Fruit fly (Drosophila melanogaster): ENCODE measurements around the gene Rph.

Rph gene

dm6 chrX:10738835-10739371 lies 18.6 kb downstream of the Rph start (continued):
- TF ChIP-seq B-H2 (GFP tag; optimal IDR thresholded peaks at IDR 0.05) (no peak), CG4707 (GFP tag; optimal IDR thresholded peaks at IDR 0.05) (peak; percentile 9), CrebB (tag; optimal IDR thresholded peaks at IDR 0.05) (peak; percentile 19), chif (GFP tag; optimal IDR thresholded peaks at IDR 0.05) (no peak), CG17359 (tag; optimal IDR thresholded peaks at IDR 0.05) (peak; percentile 53), mirr (GFP tag; optimal IDR thresholded peaks at IDR 0.05) (peak; percentile 4), CG13287 (GFP tag; IDR thresholded peaks at IDR 0.05; ENCODE audit: partially characterized antibody) (peak; percentile 12; the same call in 1 of the 2 replicates), E2f1 (GFP tag; IDR thresholded peaks at IDR 0.05) (no peak), CG42726 (GFP tag; IDR thresholded peaks at IDR 0.05; ENCODE audit: partially characterized antibody) (no peak), CG34422 (GFP tag; IDR thresholded peaks at IDR 0.05) (no peak), CG16813 (GFP tag; IDR thresholded peaks at IDR 0.05; ENCODE audit: partially characterized antibody) (no peak), so (GFP tag; IDR thresholded peaks at IDR 0.05) (peak; percentile 52; the same call in 2 of the 3 replicates), CG1233 (GFP tag; optimal IDR thresholded peaks at IDR 0.05) (no peak), jigr1 (GFP tag; IDR thresholded peaks at IDR 0.05) (no peak), Sry-δ (GFP tag; optimal IDR thresholded peaks at IDR 0.05) (no peak), CG32767 (GFP tag; IDR thresholded peaks at IDR 0.05) (no peak), cwo (GFP tag; optimal IDR thresholded peaks at IDR 0.05) (no peak), nerfin-1 (tag; optimal IDR thresholded peaks at IDR 0.05) (no peak), CG6689 (GFP tag; IDR thresholded peaks at IDR 0.05) (no peak), D19A (tag; optimal IDR thresholded peaks at IDR 0.05) (no peak), CG14014 (GFP tag; IDR thresholded peaks at IDR 0.05) (no peak), chn (GFP tag; optimal IDR thresholded peaks at IDR 0.05) (no peak), Opbp (GFP tag; IDR thresholded peaks at IDR 0.05; ENCODE audit: partially characterized antibody) (0 out of 3 replicates have a peak, but pooled peaks have one; percentile 23), Bteb2 (GFP tag; optimal IDR thresholded peaks at IDR 0.05) (no peak), CG9437 (GFP tag; optimal IDR thresholded peaks at IDR 0.05) (no peak), otp (GFP tag; IDR thresholded peaks at IDR 0.05) (no peak), GATAe (GFP tag; conservative IDR thresholded peaks at IDR 0.05) (no peak), CG4820 (GFP tag; optimal IDR thresholded peaks at IDR 0.05) (no peak), Stat92E (GFP tag; optimal IDR thresholded peaks at IDR 0.05) (no peak), Hand (GFP tag; optimal IDR thresholded peaks at IDR 0.05) (no peak), Max (GFP tag; optimal IDR thresholded peaks at IDR 0.05) (no peak), cato (GFP tag; optimal IDR thresholded peaks at IDR 0.05; ENCODE audit: borderline replicate concordance) (no peak), Deaf1 (tag; optimal IDR thresholded peaks at IDR 0.05) (peak; percentile 15), Dip2 (GFP tag; IDR thresholded peaks at IDR 0.05) (no peak), CG6765 (GFP tag; optimal IDR thresholded peaks at IDR 0.05) (no peak), CG17385 (GFP tag; optimal IDR thresholded peaks at IDR 0.05) (no peak), Trl (optimal IDR thresholded peaks at IDR 0.05) (peak; percentile 94 to 95), Trl (GFP tag; optimal IDR thresholded peaks at IDR 0.05) (peak; percentile 55), amos (GFP tag; IDR thresholded peaks at IDR 0.05; ENCODE audit: partially characterized antibody) (no peak), insv (GFP tag; optimal IDR thresholded peaks at IDR 0.05) (no peak), Spps (tag; optimal IDR thresholded peaks at IDR 0.05) (no peak), CG34224 (GFP tag; IDR thresholded peaks at IDR 0.05; ENCODE audit: partially characterized antibody) (0 out of 3 replicates have a peak, but pooled peaks have one; percentile 45), Myb (GFP tag; optimal IDR thresholded peaks at IDR 0.05) (no peak), CG2875 (GFP tag; optimal IDR thresholded peaks at IDR 0.05) (peak; percentile 35), da (GFP tag; optimal IDR thresholded peaks at IDR 0.05) (no peak), H2.0 (GFP tag; IDR thresholded peaks at IDR 0.05) (no peak), Dbx (GFP tag; IDR thresholded peaks at IDR 0.05) (no peak), Med (GFP tag) (peak; percentile 85), zfh1 (GFP tag; IDR thresholded peaks at IDR 0.05) (0 out of 3 replicates have a peak, but pooled peaks have one; percentile 32), CG2712 (tag; optimal IDR thresholded peaks at IDR 0.05) (peak; percentile 13)

Data from whole organism, embryonic.